Worm (Caenorhabditis elegans) whole organism, L4 larva: ENCODE measurements around the gene ZC373.2.

Experiments used
- T26A8.4 ChIP-seq: fragments of 200-800 bp; sonication (Bioruptor generic); IDR thresholded peaks from 2 replicates; pipeline ENCODE4 v1.3.6; 2022; ENCODE audit warnings: missing genetic modification characterization, missing compliant biosample characterization
- ZK546.5 ChIP-seq, 2 experiments: sonication (generic microtip); optimal IDR thresholded peaks; 2 replicates each; lab custom pipeline; 2017; ENCODE audit warnings: missing biosample characterization in 2 of 2, missing genetic modification characterization in 2 of 2
- dmd-6 ChIP-seq: fragments of 200-800 bp; sonication (Bioruptor generic); IDR thresholded peaks from 2 replicates; pipeline ENCODE4 v1.3.6; 2022; ENCODE audit warnings: missing genetic modification reagents, missing genetic modification characterization, missing compliant biosample characterization
- dpl-1 ChIP-seq: fragments of 150-350 bp; optimal IDR thresholded peaks from 2 replicates; lab custom pipeline; 2014; ENCODE audit warnings: missing biosample characterization, missing genetic modification reagents, missing genetic modification characterization
- fos-1 ChIP-seq: fragments of 150-350 bp; optimal IDR thresholded peaks from 2 replicates; lab custom pipeline; 2014; ENCODE audit warnings: missing biosample characterization, missing genetic modification characterization
- jun-1 ChIP-seq: fragments of 150-350 bp; optimal IDR thresholded peaks from 2 replicates; lab custom pipeline; 2014; ENCODE audit warnings: missing biosample characterization, missing genetic modification reagents, missing genetic modification characterization
- nhr-11 ChIP-seq: fragments of 150-350 bp; optimal IDR thresholded peaks from 2 replicates; lab custom pipeline; 2014; ENCODE audit warnings: missing biosample characterization, missing genetic modification characterization
- nhr-237 ChIP-seq: sonication (generic microtip); optimal IDR thresholded peaks from 2 replicates; lab custom pipeline; 2017; ENCODE audit warnings: missing biosample characterization, missing genetic modification characterization
- pha-4 ChIP-seq, 2 experiments: fragments of 150-350 bp in 1 of 2; fragments of 200-800 bp in 1 of 2; sonication (Bioruptor generic) in 1 of 2; IDR thresholded peaks in 1 of 2; optimal IDR thresholded peaks in 1 of 2; 2 replicates each; pipeline versions ENCODE4 v1.3.6 to Lab custom; 2014 to 2022; ENCODE audit warnings: missing genetic modification characterization in 2 of 2, missing genetic modification reagents in 2 of 2, missing biosample characterization in 1 of 2, missing compliant biosample characterization in 1 of 2
- snpc-4 ChIP-seq: fragments of 150-350 bp; optimal IDR thresholded peaks from 2 replicates; lab custom pipeline; 2014; ENCODE audit warnings: missing biosample characterization, missing genetic modification characterization

- TF ChIP-seq nhr-237 (tag; lab: Kevin White, UChicago) (no peak), dmd-6 (peak; percentile 58), T26A8.4 (GFP tag; lab: Robert Waterston, UW) (no peak), fos-1 (tag; lab: Kevin White, UChicago) (no peak), pha-4 (GFP tag; IDR thresholded peaks at IDR 0.05; lab: Robert Waterston, UW) (no peak), pha-4 (tag; optimal IDR thresholded peaks at IDR 0.05; lab: Kevin White, UChicago) (no peak), ZK546.5 (tag; optimal IDR thresholded peaks at IDR 0.05; lab: Kevin White, UChicago) (no peak), jun-1 (no peak), snpc-4 (tag; lab: Kevin White, UChicago) (no peak), dpl-1 (no peak), nhr-11 (tag; lab: Kevin White, UChicago) (no peak)
Observed at ce11 chrX:10074233-10074632, 16.0 kb upstream of the ZC373.2 start, which contains the start of gene ZC373.5.
